Worm (Caenorhabditis elegans) whole organism, young adult: ENCODE measurements around the gene fip-2.

Experiments used
- attf-6 ChIP-seq: fragments of 200-800 bp; sonication (Bioruptor generic); IDR thresholded peaks from 2 replicates; pipeline ENCODE4 v1.3.6; 2022; ENCODE audit warnings: missing genetic modification reagents, missing genetic modification characterization, missing compliant biosample characterization
- ceh-27 ChIP-seq: fragments of 200-800 bp; sonication (Bioruptor generic); optimal IDR thresholded peaks from 2 replicates; lab custom pipeline; 2018; ENCODE audit warnings: mild to moderate bottlenecking, missing genetic modification characterization, moderate library complexity, missing compliant biosample characterization
- ceh-58 ChIP-seq: fragments of 200-800 bp; sonication (Bioruptor generic); IDR thresholded peaks from 2 replicates; pipeline ENCODE4 v1.3.6; 2022; ENCODE audit warnings: missing genetic modification characterization, missing compliant biosample characterization
- lin-40 ChIP-seq: sonication (generic microtip); optimal IDR thresholded peaks from 2 replicates; lab custom pipeline; 2016; ENCODE audit warnings: missing genetic modification characterization, mild to moderate bottlenecking, missing compliant biosample characterization, missing genotype, missing genetic modification reagents
- ztf-3 ChIP-seq: fragments of 200-800 bp; sonication (Bioruptor generic); optimal IDR thresholded peaks from 2 replicates; lab custom pipeline; 2018; ENCODE audit warnings: mild to moderate bottlenecking, missing genetic modification characterization, missing compliant biosample characterization

DNA sequence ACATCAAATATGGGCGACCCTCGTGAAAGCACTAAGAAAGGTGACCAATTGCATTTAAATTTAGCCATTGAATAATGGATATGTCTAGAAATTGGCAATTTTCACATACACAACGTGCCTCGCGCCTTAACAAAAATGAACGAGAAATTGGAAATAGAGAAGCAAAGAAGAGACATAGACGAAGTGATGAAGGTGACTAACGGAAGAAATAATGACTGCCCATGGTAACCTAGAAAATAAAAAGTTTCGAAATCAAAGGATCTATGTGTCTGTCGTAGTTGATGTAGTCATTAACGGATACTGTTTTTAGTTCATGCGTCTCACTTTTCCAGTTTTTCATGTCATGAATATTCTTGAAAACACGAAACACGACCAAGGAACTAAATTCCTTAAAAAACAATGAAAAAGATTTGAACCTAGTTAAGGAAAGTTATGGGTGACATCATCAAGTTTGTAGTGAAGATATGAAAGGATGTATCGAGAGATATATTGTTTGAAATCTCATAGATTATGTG lies 10.3 kb downstream of the fip-2 start:
- TF ChIP-seq ceh-58: no peak
- TF ChIP-seq ceh-27 (GFP tag; lab: Kevin White, UChicago): no peak
- TF ChIP-seq lin-40: no peak
- TF ChIP-seq ztf-3 (GFP tag; lab: Kevin White, UChicago): no peak
- TF ChIP-seq attf-6 (GFP tag; lab: Robert Waterston, UW): no peak
